Fruit fly (Drosophila melanogaster): ENCODE measurements around the gene RpL34a.

RpL34a gene

dm6 chr3R:26108424-26108823 is 49.4 kb upstream of the RpL34a start (continued):
- no peak for TF ChIP-seq CG10462 (GFP tag; optimal IDR thresholded peaks at IDR 0.05)
- no peak for TF ChIP-seq sisA (GFP tag; IDR thresholded peaks at IDR 0.05)
- peak; percentile 29; the same call in 1 of the 3 replicates for TF ChIP-seq dysf (GFP tag; IDR thresholded peaks at IDR 0.05)
- 0 out of 2 replicates have a peak, but pooled peaks have one; percentile 7 for TF ChIP-seq E2f2 (GFP tag; IDR thresholded peaks at IDR 0.05)
- TF ChIP-seq ken (GFP tag; IDR thresholded peaks at IDR 0.05): no peak
- 0 out of 2 replicates have a peak, but pooled peaks have one; percentile 9 for TF ChIP-seq ara (GFP tag; IDR thresholded peaks at IDR 0.05)
- TF ChIP-seq Vsx1 (GFP tag; optimal IDR thresholded peaks at IDR 0.05): no peak
- peak; percentile 8 for TF ChIP-seq lab (GFP tag; optimal IDR thresholded peaks at IDR 0.05)
- no peak for TF ChIP-seq ro (GFP tag; IDR thresholded peaks at IDR 0.05)
- TF ChIP-seq Ada2b (GFP tag; IDR thresholded peaks at IDR 0.05): no peak
- 0 out of 2 replicates have a peak, but pooled peaks have one; percentile 11 for TF ChIP-seq crol (GFP tag; IDR thresholded peaks at IDR 0.05)
- no peak for TF ChIP-seq CG7786 (GFP tag; optimal IDR thresholded peaks at IDR 0.05)
- peak; percentile 67 for TF ChIP-seq Med (GFP tag)
- no peak for TF ChIP-seq stc (GFP tag; IDR thresholded peaks at IDR 0.05)
- TF ChIP-seq exex (tag; optimal IDR thresholded peaks at IDR 0.05): peak; percentile 67
- TF ChIP-seq Hmr (GFP tag; optimal IDR thresholded peaks at IDR 0.05): peak; percentile 6
- TF ChIP-seq Pdp1 (GFP tag; optimal IDR thresholded peaks at IDR 0.05): peak in 1 of 2 experiments; percentile 1
- TF ChIP-seq mirr (GFP tag; optimal IDR thresholded peaks at IDR 0.05): peak; percentile 63
- no peak for TF ChIP-seq hb (GFP tag; IDR thresholded peaks at IDR 0.05; ENCODE audit: partially characterized antibody)
- TF ChIP-seq cwo (GFP tag; optimal IDR thresholded peaks at IDR 0.05): peak; percentile 72
- TF ChIP-seq B-H2 (GFP tag; optimal IDR thresholded peaks at IDR 0.05): peak; percentile 27
- TF ChIP-seq CG10267 (tag; optimal IDR thresholded peaks at IDR 0.05): no peak
- no peak for TF ChIP-seq Meics (GFP tag; optimal IDR thresholded peaks at IDR 0.05)
- TF ChIP-seq CG6272 (GFP tag; IDR thresholded peaks at IDR 0.05): no peak
- TF ChIP-seq row (GFP tag; IDR thresholded peaks at IDR 0.05): no peak
- TF ChIP-seq az2 (GFP tag; optimal IDR thresholded peaks at IDR 0.05): no peak
- no peak for TF ChIP-seq run (tag; optimal IDR thresholded peaks at IDR 0.05)
- TF ChIP-seq sqz (GFP tag; optimal IDR thresholded peaks at IDR 0.05): no peak
- TF ChIP-seq fd64A (GFP tag; optimal IDR thresholded peaks at IDR 0.05): no peak
- no peak for TF ChIP-seq CG2875 (GFP tag; optimal IDR thresholded peaks at IDR 0.05)
- TF ChIP-seq CG14710 (tag; optimal IDR thresholded peaks at IDR 0.05): no peak
- no peak for TF ChIP-seq lmd (GFP tag; IDR thresholded peaks at IDR 0.05)
- TF ChIP-seq zf30C (GFP tag; optimal IDR thresholded peaks at IDR 0.05): no peak
- TF ChIP-seq CG10147 (GFP tag; optimal IDR thresholded peaks at IDR 0.05): no peak
- 0 out of 3 replicates have a peak, but pooled peaks have one; percentile 6 for TF ChIP-seq CG6175 (GFP tag; IDR thresholded peaks at IDR 0.05)
- TF ChIP-seq CG30020 (tag; optimal IDR thresholded peaks at IDR 0.05): no peak
- no peak for TF ChIP-seq stwl (tag; optimal IDR thresholded peaks at IDR 0.05)
- TF ChIP-seq CTCF (GFP tag; optimal IDR thresholded peaks at IDR 0.05): no peak
- TF ChIP-seq Kr (GFP tag; optimal IDR thresholded peaks at IDR 0.05): no peak
- peak; percentile 63 for TF ChIP-seq grn (GFP tag; optimal IDR thresholded peaks at IDR 0.05)
- peak; percentile 75 for TF ChIP-seq sd (tag; optimal IDR thresholded peaks at IDR 0.05)
- peak; percentile 47 for TF ChIP-seq sens (GFP tag)
- no peak for TF ChIP-seq TFAM (GFP tag; optimal IDR thresholded peaks at IDR 0.05)
- peak; percentile 32 for TF ChIP-seq CG18599 (GFP tag; optimal IDR thresholded peaks at IDR 0.05)
